Worm (Caenorhabditis elegans) whole organism, early embryonic: Measurements from ENCODE around the gene mrps-31.

Experiments
- B0310.2 ChIP-seq: sonication (generic microtip); optimal IDR thresholded peaks from 2 replicates; lab custom pipeline; 2016; ENCODE audit warnings: mild to moderate bottlenecking, missing genetic modification characterization, missing compliant biosample characterization
- F13C5.2 ChIP-seq: sonication (generic microtip); optimal IDR thresholded peaks from 2 replicates; lab custom pipeline; 2017; ENCODE audit warnings: mild to moderate bottlenecking, missing genetic modification characterization, inconsistent platforms, missing compliant biosample characterization
- aly-1 ChIP-seq: sonication (generic microtip); optimal IDR thresholded peaks from 2 replicates; lab custom pipeline; 2016; ENCODE audit warnings: missing genetic modification characterization, missing compliant biosample characterization
- ama-1 ChIP-seq: fragments of 150-350 bp; optimal IDR thresholded peaks from 2 replicates; lab custom pipeline; 2014
- ceh-13 ChIP-seq: fragments of 200-800 bp; sonication (Bioruptor generic); optimal IDR thresholded peaks from 2 replicates; lab custom pipeline; 2018; ENCODE audit warnings: mild to moderate bottlenecking, missing genetic modification characterization, missing compliant biosample characterization
- ceh-36 ChIP-seq: sonication (generic microtip); optimal IDR thresholded peaks from 2 replicates; lab custom pipeline; 2016; ENCODE audit warnings: missing genetic modification characterization, inconsistent platforms, missing compliant biosample characterization
- ets-7 ChIP-seq: sonication (generic microtip); optimal IDR thresholded peaks from 2 replicates; lab custom pipeline; 2016; ENCODE audit warnings: missing genotype, missing genetic modification characterization, missing compliant biosample characterization
- flt-1 ChIP-seq: fragments of 200-800 bp; sonication (Bioruptor generic); IDR thresholded peaks from 2 replicates; pipeline ENCODE4 v1.3.6; 2022; ENCODE audit warnings: missing genetic modification characterization, missing compliant biosample characterization
- hmbx-1 ChIP-seq: sonication (generic microtip); optimal IDR thresholded peaks from 2 replicates; lab custom pipeline; 2016; ENCODE audit warnings: mild to moderate bottlenecking, missing genetic modification characterization, missing compliant biosample characterization
- hmg-4 ChIP-seq: fragments of 200-800 bp; sonication (Bioruptor generic); optimal IDR thresholded peaks from 2 replicates; lab custom pipeline; 2018; ENCODE audit warnings: mild to moderate bottlenecking, missing genetic modification characterization, missing compliant biosample characterization
- hnd-1 ChIP-seq: sonication (generic microtip); optimal IDR thresholded peaks from 2 replicates; lab custom pipeline; 2016; ENCODE audit warnings: missing genetic modification characterization, missing compliant biosample characterization
- pes-1 ChIP-seq: fragments of 200-800 bp; sonication (Bioruptor generic); IDR thresholded peaks from 2 replicates; pipeline ENCODE4 v1.3.6; 2022; ENCODE audit warnings: missing genetic modification reagents, missing genetic modification characterization, missing compliant biosample characterization
- scrt-1 ChIP-seq: fragments of 200-800 bp; sonication (Bioruptor generic); IDR thresholded peaks from 2 replicates; pipeline ENCODE4 v1.3.6; 2022; ENCODE audit warnings: missing genetic modification characterization, missing compliant biosample characterization
- sea-1 ChIP-seq: fragments of 200-800 bp; sonication (Bioruptor generic); conservative IDR thresholded peaks from 2 replicates; pipeline ENCODE4 v1.3.6; 2022; ENCODE audit warnings: missing genetic modification characterization, missing compliant biosample characterization
- tbx-11 ChIP-seq: fragments of 200-800 bp; sonication (Bioruptor generic); IDR thresholded peaks from 2 replicates; pipeline ENCODE4 v1.3.6; 2022; ENCODE audit warnings: missing genetic modification characterization, missing compliant biosample characterization
- tbx-37 ChIP-seq: fragments of 200-800 bp; sonication (Bioruptor generic); conservative IDR thresholded peaks from 2 replicates; pipeline ENCODE4 v1.3.6; 2022; ENCODE audit warnings: missing genetic modification reagents, missing genetic modification characterization, missing compliant biosample characterization
- tra-4 ChIP-seq: sonication (generic microtip); optimal IDR thresholded peaks from 2 replicates; lab custom pipeline; 2017; ENCODE audit warnings: missing genetic modification characterization, missing compliant biosample characterization

Gene mrps-31

ce11 chrIII:3630337-3630736 lies at the start of gene mrps-31:
mrps-31 (minus strand) TSS chrIII:3630372.
- TF ChIP-seq ets-7 (no peak), B0310.2 (no peak), F13C5.2 (tag; lab: Kevin White, UChicago) (no peak)

ce11 chrIII:3679083-3679482 lies 48.9 kb upstream of the mrps-31 start:
- TF ChIP-seq ets-7 (no peak), tbx-37 (GFP tag; lab: Robert Waterston, UW) (no peak), flt-1 (GFP tag; lab: Robert Waterston, UW) (no peak), hnd-1 (tag; lab: Kevin White, UChicago) (no peak), aly-1 (no peak), ama-1 (no peak), pes-1 (GFP tag; lab: Robert Waterston, UW) (no peak)

- TF ChIP-seq flt-1 (GFP tag; lab: Robert Waterston, UW) (0 out of 2 replicates have a peak, but pooled peaks have one; percentile 12), hmg-4 (GFP tag; lab: Kevin White, UChicago) (peak; percentile 29), ets-7 (no peak)
Measured at ce11 chrIII:3677378-3677777, 47.2 kb upstream of the mrps-31 start.

- no peak for TF ChIP-seq hmg-4 (GFP tag; lab: Kevin White, UChicago)
- TF ChIP-seq ceh-13 (GFP tag; lab: Kevin White, UChicago) = no peak
- no peak for TF ChIP-seq hmbx-1
- no peak for TF ChIP-seq flt-1 (GFP tag; lab: Robert Waterston, UW)
- no peak for TF ChIP-seq F13C5.2 (tag; lab: Kevin White, UChicago)
- no peak for TF ChIP-seq scrt-1 (GFP tag; lab: Robert Waterston, UW)
- no peak for TF ChIP-seq ets-7
- TF ChIP-seq tbx-37 (GFP tag; lab: Robert Waterston, UW) = no peak
- TF ChIP-seq hnd-1 (tag; lab: Kevin White, UChicago) = no peak
- no peak for TF ChIP-seq aly-1
- TF ChIP-seq pes-1 (GFP tag; lab: Robert Waterston, UW) = no peak
Measured at ce11 chrIII:3675480-3675879, 45.3 kb upstream of the mrps-31 start.

ce11 chrIII:3674149-3674548 lies 44.0 kb upstream of the mrps-31 start:
- TF ChIP-seq ets-7 = no peak
- no peak for TF ChIP-seq pes-1 (GFP tag; lab: Robert Waterston, UW)
- no peak for TF ChIP-seq ama-1
- no peak for TF ChIP-seq aly-1
- TF ChIP-seq hnd-1 (tag; lab: Kevin White, UChicago) = no peak
- no peak for TF ChIP-seq tbx-37 (GFP tag; lab: Robert Waterston, UW)
- TF ChIP-seq sea-1 (GFP tag; lab: Robert Waterston, UW) = no peak
- TF ChIP-seq hmbx-1 = no peak
- TF ChIP-seq hmg-4 (GFP tag; lab: Kevin White, UChicago) = no peak
- TF ChIP-seq B0310.2 = no peak
- no peak for TF ChIP-seq tbx-11
- no peak for TF ChIP-seq flt-1 (GFP tag; lab: Robert Waterston, UW)
- no peak for TF ChIP-seq scrt-1 (GFP tag; lab: Robert Waterston, UW)
- TF ChIP-seq F13C5.2 (tag; lab: Kevin White, UChicago) = no peak
- TF ChIP-seq ceh-13 (GFP tag; lab: Kevin White, UChicago) = no peak
- no peak for TF ChIP-seq tra-4 (tag; lab: Kevin White, UChicago)
- TF ChIP-seq ceh-36 (tag; lab: Kevin White, UChicago) = no peak

ce11 chrIII:3672839-3673238 lies 42.7 kb upstream of the mrps-31 start:
- TF ChIP-seq flt-1 (GFP tag; lab: Robert Waterston, UW) = no peak
- no peak for TF ChIP-seq ets-7

ce11 chrIII:3670984-3671383 lies 40.8 kb upstream of the mrps-31 start:
- TF ChIP-seq tbx-11 = no peak
- TF ChIP-seq B0310.2 = peak; percentile 7

ce11 chrIII:3670336-3670735 lies 40.2 kb upstream of the mrps-31 start, which contains the start of gene C46F11.6:
C46F11.6 (minus strand) TSS chrIII:3670436.
- no peak for TF ChIP-seq hnd-1 (tag; lab: Kevin White, UChicago)
- TF ChIP-seq ets-7 = no peak
- TF ChIP-seq sea-1 (GFP tag; lab: Robert Waterston, UW) = no peak
- no peak for TF ChIP-seq tra-4 (tag; lab: Kevin White, UChicago)
- TF ChIP-seq ceh-36 (tag; lab: Kevin White, UChicago) = no peak
- no peak for TF ChIP-seq tbx-11
- TF ChIP-seq hmbx-1 = no peak
- no peak for TF ChIP-seq scrt-1 (GFP tag; lab: Robert Waterston, UW)
- no peak for TF ChIP-seq ama-1
- TF ChIP-seq flt-1 (GFP tag; lab: Robert Waterston, UW) = no peak
- no peak for TF ChIP-seq tbx-37 (GFP tag; lab: Robert Waterston, UW)
- no peak for TF ChIP-seq hmg-4 (GFP tag; lab: Kevin White, UChicago)
- TF ChIP-seq ceh-13 (GFP tag; lab: Kevin White, UChicago) = no peak

- TF ChIP-seq tbx-37 (GFP tag; lab: Robert Waterston, UW) (peak; percentile 84), F13C5.2 (tag; lab: Kevin White, UChicago) (peak; percentile 92), ceh-36 (tag; lab: Kevin White, UChicago) (peak; percentile 86), tra-4 (tag; lab: Kevin White, UChicago) (peak; percentile 36), sea-1 (GFP tag; lab: Robert Waterston, UW) (peak; percentile 93), ceh-13 (GFP tag; lab: Kevin White, UChicago) (peak; percentile 86), hmbx-1 (peak; percentile 59), pes-1 (GFP tag; lab: Robert Waterston, UW) (peak; percentile 89), hmg-4 (GFP tag; lab: Kevin White, UChicago) (peak; percentile 91), scrt-1 (GFP tag; lab: Robert Waterston, UW) (peak; percentile 87), flt-1 (GFP tag; lab: Robert Waterston, UW) (peak; percentile 85), aly-1 (peak; percentile 51), tbx-11 (peak; percentile 86), hnd-1 (tag; lab: Kevin White, UChicago) (peak; percentile 76), B0310.2 (peak; percentile 76), ama-1 (no peak), ets-7 (peak; percentile 62)
Measured at ce11 chrIII:3664224-3664623, 34.1 kb upstream of the mrps-31 start, which contains the start of gene C46F11.4. C46F11.4 (minus strand) TSS chrIII:3664304.
